Worm (Caenorhabditis elegans): ENCODE measurements around the gene acp-4.

acp-4 gene

ce11 chrII:8431954-8432353 is 3.0 kb downstream of the acp-4 start, which contains the start of gene acp-2:
TSS of gene acp-2 (minus strand) at chrII:8432054.
- TF ChIP-seq bed-1 (GFP tag; IDR thresholded peaks at IDR 0.05) (no peak), ztf-25 (GFP tag; IDR thresholded peaks at IDR 0.05) (no peak), snpc-4 (GFP tag; optimal IDR thresholded peaks at IDR 0.05) (no peak), snpc-4 (tag; optimal IDR thresholded peaks at IDR 0.05) (no peak), aptf-2 (GFP tag; conservative IDR thresholded peaks at IDR 0.05) (no peak), Y53G8AR.9 (GFP tag; conservative IDR thresholded peaks at IDR 0.05) (no peak), attf-3 (GFP tag; conservative IDR thresholded peaks at IDR 0.05) (no peak), ztf-22 (GFP tag; optimal IDR thresholded peaks at IDR 0.05) (no peak), mes-4 (tag; optimal IDR thresholded peaks at IDR 0.05) (no peak)

ce11 chrII:8428947-8429919 is 5.7 kb downstream of the acp-4 start:
- TF ChIP-seq F49E8.2 (tag; optimal IDR thresholded peaks at IDR 0.05; ENCODE audit: insufficient read depth) (peak; percentile 72), Y95B8A.8 (GFP tag; IDR thresholded peaks at IDR 0.05) (no peak), mel-28 (tag; optimal IDR thresholded peaks at IDR 0.05; ENCODE audit: borderline replicate concordance) (no peak), pha-4 (tag; optimal IDR thresholded peaks at IDR 0.05) (no peak), madf-6 (GFP tag; IDR thresholded peaks at IDR 0.05) (peak; percentile 87), ztf-26 (tag; optimal IDR thresholded peaks at IDR 0.05) (no peak), snpc-3.4 (tag; optimal IDR thresholded peaks at IDR 0.05) (peak; percentile 38), F52B5.7 (tag; optimal IDR thresholded peaks at IDR 0.05) (no peak), F33H1.4 (GFP tag; IDR thresholded peaks at IDR 0.05) (peak; percentile 83), tbp1 (GFP tag; optimal IDR thresholded peaks at IDR 0.05) (peak; percentile 37), nfyb-1 (GFP tag; IDR thresholded peaks at IDR 0.05) (0 out of 2 replicates have a peak, but pooled peaks have one; percentile 26), madf-8 (GFP tag; conservative IDR thresholded peaks at IDR 0.05) (peak; percentile 64), zfh-2 (GFP tag; conservative IDR thresholded peaks at IDR 0.05) (no peak), xnd-1 (tag; optimal IDR thresholded peaks at IDR 0.05) (peak; percentile 75), hrde-1 (tag; optimal IDR thresholded peaks at IDR 0.05; ENCODE audit: borderline replicate concordance) (no peak), ceh-91 (GFP tag; IDR thresholded peaks at IDR 0.05) (peak; percentile 70), efl-1 (GFP tag; optimal IDR thresholded peaks at IDR 0.05) (peak; percentile 24), ets-4 (GFP tag; optimal IDR thresholded peaks at IDR 0.05) (no peak), lag-1 (GFP tag; IDR thresholded peaks at IDR 0.05) (no peak), ceh-58 (GFP tag; IDR thresholded peaks at IDR 0.05) (no peak), ztf-28 (GFP tag; IDR thresholded peaks at IDR 0.05) (no peak), F22D6.2 (tag; optimal IDR thresholded peaks at IDR 0.05) (no peak), hmg-1.2 (GFP tag; IDR thresholded peaks at IDR 0.05) (peak; percentile 15; the same call in 1 of the 2 replicates), atf-7 (tag; optimal IDR thresholded peaks at IDR 0.05) (no peak), hmg-20 (GFP tag; IDR thresholded peaks at IDR 0.05) (no peak), cebp-2 (GFP tag; IDR thresholded peaks at IDR 0.05) (no peak), zim-3 (tag; optimal IDR thresholded peaks at IDR 0.05) (no peak), somi-1 (GFP tag; optimal IDR thresholded peaks at IDR 0.05) (no peak), D2030.7 (GFP tag; IDR thresholded peaks at IDR 0.05) (peak; percentile 76), snpc-4 (GFP tag; optimal IDR thresholded peaks at IDR 0.05) (no peak), snpc-4 (tag; optimal IDR thresholded peaks at IDR 0.05) (no peak), lsl-1 (GFP tag; optimal IDR thresholded peaks at IDR 0.05) (peak; percentile 98), let-607 (tag; optimal IDR thresholded peaks at IDR 0.05) (peak; percentile 79 to 85), athp-1 (tag; optimal IDR thresholded peaks at IDR 0.05) (peak; percentile 98), lin-54 (GFP tag; optimal IDR thresholded peaks at IDR 0.05) (peak; percentile 47), B0019.2 (GFP tag; conservative IDR thresholded peaks at IDR 0.05) (peak; percentile 38; the same call in 1 of the 2 replicates), repo-1 (tag; optimal IDR thresholded peaks at IDR 0.05) (no peak)
